Worm (Caenorhabditis elegans) whole organism, mixed stage, embryonic: Measurements from ENCODE around the gene snpc-1.2.

Source experiments
- blmp-1 ChIP-seq: fragments of 150-350 bp; optimal IDR thresholded peaks from 2 replicates; lab custom pipeline; 2014; ENCODE audit warnings: missing biosample characterization, missing genetic modification characterization
- ceh-43 ChIP-seq: fragments of 200-800 bp; sonication (Bioruptor generic); optimal IDR thresholded peaks from 2 replicates; lab custom pipeline; 2018; ENCODE audit warnings: mild to moderate bottlenecking, missing genetic modification characterization, moderate library complexity, missing compliant biosample characterization
- ces-1 ChIP-seq: fragments of 150-350 bp; optimal IDR thresholded peaks from 2 replicates; lab custom pipeline; 2014; ENCODE audit warnings: missing biosample characterization, missing genetic modification reagents, missing genetic modification characterization
- cnd-1 ChIP-seq: fragments of 200-800 bp; sonication (Bioruptor generic); optimal IDR thresholded peaks from 2 replicates; lab custom pipeline; 2018; ENCODE audit warnings: mild to moderate bottlenecking, missing genetic modification characterization, missing compliant biosample characterization
- elt-3 ChIP-seq: fragments of 150-350 bp; optimal IDR thresholded peaks from 2 replicates; lab custom pipeline; 2014; ENCODE audit warnings: missing biosample characterization, missing genetic modification characterization
- lin-13 ChIP-seq: fragments of 150-350 bp; optimal IDR thresholded peaks from 2 replicates; lab custom pipeline; 2014; ENCODE audit warnings: missing biosample characterization, missing genetic modification characterization
- nhr-237 ChIP-seq: fragments of 150-350 bp; optimal IDR thresholded peaks from 2 replicates; lab custom pipeline; 2014; ENCODE audit warnings: missing biosample characterization, missing genetic modification characterization
- nhr-28 ChIP-seq: fragments of 150-350 bp; optimal IDR thresholded peaks from 2 replicates; lab custom pipeline; 2014; ENCODE audit warnings: missing biosample characterization, missing genetic modification characterization
- pha-4 ChIP-seq: fragments of 150-350 bp; optimal IDR thresholded peaks from 2 replicates; lab custom pipeline; 2018; ENCODE audit warnings: missing biosample characterization, missing genetic modification reagents, missing genetic modification characterization
- snpc-4 ChIP-seq: fragments of 150-350 bp; optimal IDR thresholded peaks from 2 replicates; lab custom pipeline; 2014; ENCODE audit warnings: missing biosample characterization, missing genetic modification characterization

DNA sequence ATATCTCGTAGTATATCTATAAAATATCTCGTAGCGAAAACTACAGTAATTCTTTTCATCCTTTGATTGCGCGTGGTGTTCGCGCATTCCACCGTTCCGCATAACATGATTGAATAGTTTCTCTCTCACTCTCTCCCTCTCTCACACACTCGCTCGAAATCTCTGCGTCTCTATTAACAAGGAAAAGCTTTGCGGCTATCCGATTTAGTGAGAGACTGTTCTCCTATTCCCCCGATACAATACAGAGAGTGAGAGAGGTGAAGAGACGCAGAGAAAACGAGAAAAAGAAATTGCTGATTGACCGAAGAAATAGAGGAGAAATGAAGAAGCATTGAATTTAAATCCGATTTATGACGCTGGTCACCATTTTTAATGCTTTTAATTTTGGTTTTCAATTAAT, 12.7 kb upstream of the snpc-1.2 start:
- peak; percentile 64 for TF ChIP-seq nhr-237 (tag; lab: Kevin White, UChicago)
- no peak for TF ChIP-seq cnd-1
- TF ChIP-seq ces-1 (GFP tag; lab: Kevin White, UChicago): peak; percentile 36
- TF ChIP-seq lin-13 (tag; lab: Kevin White, UChicago): peak; percentile 26
- TF ChIP-seq elt-3: no peak
- peak; percentile 52 for TF ChIP-seq pha-4 (tag; lab: Kevin White, UChicago)
- TF ChIP-seq nhr-28 (tag; lab: Kevin White, UChicago): no peak
- no peak for TF ChIP-seq ceh-43 (GFP tag; lab: Kevin White, UChicago)
- TF ChIP-seq snpc-4 (tag; lab: Kevin White, UChicago): no peak
- TF ChIP-seq blmp-1 (tag; lab: Kevin White, UChicago): peak; percentile 49
